Worm (Caenorhabditis elegans) whole organism, L4 larva: ENCODE measurements around the gene cnc-2.

Experiments used
- ZK337.2 ChIP-seq: fragments of 200-800 bp; sonication (Bioruptor generic); IDR thresholded peaks from 2 replicates; pipeline ENCODE4 v1.3.6; 2022; ENCODE audit warnings: missing genetic modification reagents, missing genetic modification characterization, missing compliant biosample characterization
- dmd-6 ChIP-seq: fragments of 200-800 bp; sonication (Bioruptor generic); IDR thresholded peaks from 2 replicates; pipeline ENCODE4 v1.3.6; 2022; ENCODE audit warnings: missing genetic modification reagents, missing genetic modification characterization, missing compliant biosample characterization

DNA sequence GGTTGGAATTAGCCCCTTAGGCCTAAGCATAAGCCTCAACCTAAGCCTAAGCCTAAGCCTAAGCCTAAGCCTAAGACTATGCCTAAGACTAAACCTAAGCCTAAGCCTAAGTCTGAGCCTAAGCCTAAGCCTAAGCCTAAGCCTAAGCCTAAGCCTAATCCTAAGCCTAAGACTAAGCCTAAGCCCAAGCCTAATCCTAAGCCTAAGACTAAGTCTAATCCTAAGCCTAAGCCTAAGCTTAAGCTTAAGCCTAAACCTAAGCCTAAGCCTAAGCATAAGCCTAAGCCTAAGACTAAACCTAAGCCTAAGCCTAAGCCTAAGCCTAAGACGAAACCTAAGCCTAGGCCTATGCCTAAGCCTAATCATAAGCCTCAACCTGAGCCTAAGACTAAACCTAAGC lies 26.6 kb downstream of the cnc-2 start:
- TF ChIP-seq dmd-6 (GFP tag; lab: Robert Waterston, UW) (no peak), ZK337.2 (GFP tag; lab: Robert Waterston, UW) (no peak)
